Worm (Caenorhabditis elegans): ENCODE results near the gene nmr-1.

Gene nmr-1

DNA sequence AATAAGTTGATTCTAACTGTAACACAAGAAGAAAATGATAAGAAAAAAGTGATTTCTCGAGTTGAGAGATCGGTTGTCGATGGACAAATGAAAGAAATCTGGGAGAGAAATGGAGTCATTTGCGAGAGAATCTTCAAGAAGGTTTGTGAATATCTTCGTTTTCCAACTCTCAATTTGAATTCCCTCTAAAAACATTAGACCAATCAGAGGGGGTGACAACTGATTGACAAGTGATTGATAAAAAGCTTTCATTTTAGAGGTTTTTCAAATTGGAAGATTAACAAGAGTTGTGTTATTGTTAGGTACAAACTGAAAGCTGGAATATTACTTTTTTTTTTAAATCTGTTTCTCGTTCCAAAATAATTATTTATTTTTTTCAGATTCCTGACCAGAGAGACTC lies 28.5 kb downstream of the nmr-1 start:
- TF ChIP-seq ama-1 (optimal IDR thresholded peaks at IDR 0.05) (no peak), che-1 (tag; optimal IDR thresholded peaks at IDR 0.05) (no peak), unc-55 (GFP tag; optimal IDR thresholded peaks at IDR 0.05) (peak; percentile 90)

ce11 chrII:5416204-5416764 lies 30.1 kb downstream of the nmr-1 start, which contains the start of gene EEED8.2:
EEED8.2 (plus strand) TSS chrII:5416714.
- no peak for TF ChIP-seq elt-2 (tag; optimal IDR thresholded peaks at IDR 0.05)
- peak; percentile 39 for TF ChIP-seq unc-55 (GFP tag; optimal IDR thresholded peaks at IDR 0.05)
- no peak for TF ChIP-seq hlh-6 (tag; optimal IDR thresholded peaks at IDR 0.05)
- TF ChIP-seq hlh-30 (tag; optimal IDR thresholded peaks at IDR 0.05; ENCODE audit: insufficient read depth), result peak; percentile 24
- TF ChIP-seq mec-3 (tag; optimal IDR thresholded peaks at IDR 0.05; ENCODE audit: borderline replicate concordance), result no peak
- TF ChIP-seq tbx-2 (tag; optimal IDR thresholded peaks at IDR 0.05), result peak; percentile 3
- TF ChIP-seq sox-4 (tag; optimal IDR thresholded peaks at IDR 0.05), result no peak

DNA sequence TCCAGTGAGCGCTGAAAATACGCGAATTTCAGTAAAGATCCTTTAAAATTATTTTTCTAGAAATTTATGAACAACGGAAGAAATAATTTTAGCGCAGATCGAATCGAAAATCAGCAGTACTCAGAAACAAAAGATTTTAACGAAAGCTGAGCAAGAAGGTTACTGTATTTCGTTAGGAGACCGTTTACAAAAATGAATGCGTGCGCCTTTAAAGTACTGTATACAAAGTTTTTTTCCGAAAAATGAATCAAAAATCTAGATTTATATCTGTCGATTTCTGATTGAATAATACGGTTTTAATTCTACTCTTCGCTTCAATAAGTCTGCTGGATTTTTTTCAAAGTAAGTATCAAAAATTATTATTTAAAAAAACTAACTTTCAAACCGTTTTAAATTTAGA lies 32.4 kb downstream of the nmr-1 start, which contains the start of the genes EEED8.14 and EEED8.3:
TSS of gene EEED8.14 (minus strand) at position 13 of the 400 bp plus-strand sequence.
TSS of gene EEED8.3 (plus strand) at position 237 of the 400 bp plus-strand sequence.
- no peak for TF ChIP-seq nhr-11 (tag; optimal IDR thresholded peaks at IDR 0.05)
- no peak for TF ChIP-seq K09A11.1 (tag; optimal IDR thresholded peaks at IDR 0.05; ENCODE audit: insufficient read depth)
- no peak for TF ChIP-seq pros-1 (tag; optimal IDR thresholded peaks at IDR 0.05)
- no peak for TF ChIP-seq hlh-15 (tag; optimal IDR thresholded peaks at IDR 0.05)
- no peak for TF ChIP-seq C38D4.7 (GFP tag; optimal IDR thresholded peaks at IDR 0.05)
- TF ChIP-seq pat-9 (tag; optimal IDR thresholded peaks at IDR 0.05), result no peak
- no peak for TF ChIP-seq ceh-22 (tag; optimal IDR thresholded peaks at IDR 0.05)
- TF ChIP-seq pqm-1 (tag; optimal IDR thresholded peaks at IDR 0.05), result no peak
- no peak for TF ChIP-seq pha-2 (tag; optimal IDR thresholded peaks at IDR 0.05)
- TF ChIP-seq ceh-45 (GFP tag; IDR thresholded peaks at IDR 0.05), result no peak
- TF ChIP-seq ceh-34 (tag; optimal IDR thresholded peaks at IDR 0.05), result no peak
- no peak for TF ChIP-seq hlh-6 (tag; optimal IDR thresholded peaks at IDR 0.05)
- TF ChIP-seq gmeb-2 (tag; optimal IDR thresholded peaks at IDR 0.05), result no peak
- TF ChIP-seq F13H6.1 (tag; optimal IDR thresholded peaks at IDR 0.05), result no peak
- no peak for TF ChIP-seq syd-9 (tag; optimal IDR thresholded peaks at IDR 0.05)

DNA sequence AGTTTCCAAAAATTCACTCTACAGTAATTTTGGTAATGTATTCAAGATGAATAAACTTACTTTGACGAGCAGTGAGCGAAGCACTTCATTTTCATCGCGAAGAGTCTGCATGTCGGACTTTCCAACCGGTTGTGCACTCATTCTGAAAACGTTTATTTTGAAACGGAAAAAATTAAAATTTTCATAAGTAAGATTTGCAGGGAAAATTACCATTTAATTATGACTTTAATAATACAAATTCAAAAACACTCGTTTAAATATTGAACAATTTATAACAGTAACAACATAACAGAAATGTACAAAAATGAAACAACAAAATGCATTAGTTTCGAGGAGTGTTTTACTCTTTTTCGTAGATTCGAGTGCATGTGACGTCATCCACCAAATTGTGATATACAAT lies 33.9 kb downstream of the nmr-1 start, which contains the start of the genes EEED8.13 and EEED8.18:
TSS of gene EEED8.13 (minus strand) at position 101 of the 400 bp plus-strand sequence.
TSS of gene EEED8.18 (minus strand) at position 144 of the 400 bp plus-strand sequence.
- TF ChIP-seq ceh-9 (tag; optimal IDR thresholded peaks at IDR 0.05), result no peak
- no peak for TF ChIP-seq eyg-1 (tag; optimal IDR thresholded peaks at IDR 0.05)
- TF ChIP-seq ceh-24 (tag; optimal IDR thresholded peaks at IDR 0.05), result no peak
- TF ChIP-seq fax-1 (tag; optimal IDR thresholded peaks at IDR 0.05), result no peak
- TF ChIP-seq K09A11.1 (tag; optimal IDR thresholded peaks at IDR 0.05; ENCODE audit: insufficient read depth), result no peak
- TF ChIP-seq hlh-8 (tag; optimal IDR thresholded peaks at IDR 0.05), result no peak
- TF ChIP-seq pax-1 (tag; optimal IDR thresholded peaks at IDR 0.05), result no peak
- no peak for TF ChIP-seq ceh-34 (tag; optimal IDR thresholded peaks at IDR 0.05)
- TF ChIP-seq hlh-30 (tag; optimal IDR thresholded peaks at IDR 0.05; ENCODE audit: insufficient read depth), result no peak
- TF ChIP-seq ttx-3 (tag; optimal IDR thresholded peaks at IDR 0.05), result no peak
- no peak for TF ChIP-seq zip-5 (tag; optimal IDR thresholded peaks at IDR 0.05)
- TF ChIP-seq mec-3 (tag; optimal IDR thresholded peaks at IDR 0.05; ENCODE audit: borderline replicate concordance), result no peak
- no peak for TF ChIP-seq tbx-7 (tag; optimal IDR thresholded peaks at IDR 0.05)

DNA sequence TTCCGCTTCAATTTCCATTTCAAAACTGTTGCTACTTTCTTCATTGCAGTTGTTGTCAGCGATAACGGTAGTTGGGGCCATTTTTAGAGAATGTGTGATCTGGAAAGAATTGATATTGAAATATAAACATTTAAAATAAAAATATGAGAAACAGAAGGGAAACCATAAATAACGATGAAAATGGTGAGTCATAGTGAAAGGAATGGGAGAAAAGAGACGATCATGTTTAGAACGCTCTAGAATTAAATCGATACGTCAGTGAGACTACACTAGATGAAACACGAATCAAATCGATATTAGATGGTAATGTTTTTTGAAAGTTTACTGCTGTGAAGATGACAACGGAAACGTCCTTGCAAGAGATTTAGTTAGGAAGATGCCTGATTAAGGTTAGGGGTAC lies 37.5 kb downstream of the nmr-1 start, which contains the start of the genes EEED8.12 and EEED8.4:
TSS of gene EEED8.12 (minus strand) at position 101 of the 400 bp plus-strand sequence.
TSS of gene EEED8.4 (plus strand) at position 396 of the 400 bp plus-strand sequence.
- TF ChIP-seq unc-42 (tag; optimal IDR thresholded peaks at IDR 0.05), result no peak
- no peak for TF ChIP-seq ceh-34 (tag; optimal IDR thresholded peaks at IDR 0.05)
- TF ChIP-seq ceh-14 (tag; optimal IDR thresholded peaks at IDR 0.05), result no peak
- no peak for TF ChIP-seq pros-1 (tag; optimal IDR thresholded peaks at IDR 0.05)
- TF ChIP-seq zip-5 (tag; optimal IDR thresholded peaks at IDR 0.05), result no peak
- TF ChIP-seq tbx-2 (tag; optimal IDR thresholded peaks at IDR 0.05), result no peak
- no peak for TF ChIP-seq C38D4.7 (GFP tag; optimal IDR thresholded peaks at IDR 0.05)
- no peak for TF ChIP-seq ceh-18 (tag; optimal IDR thresholded peaks at IDR 0.05)
- TF ChIP-seq elt-2 (tag; optimal IDR thresholded peaks at IDR 0.05), result no peak
- no peak for TF ChIP-seq mec-3 (tag; optimal IDR thresholded peaks at IDR 0.05; ENCODE audit: borderline replicate concordance)
- TF ChIP-seq sox-2 (GFP tag; IDR thresholded peaks at IDR 0.05), result no peak
- no peak for TF ChIP-seq nfya-1 (tag; optimal IDR thresholded peaks at IDR 0.05)
- no peak for TF ChIP-seq F13H6.1 (tag; optimal IDR thresholded peaks at IDR 0.05)
- no peak for TF ChIP-seq fax-1 (tag; optimal IDR thresholded peaks at IDR 0.05)
- TF ChIP-seq T23F11.4 (GFP tag; optimal IDR thresholded peaks at IDR 0.05), result no peak
- no peak for TF ChIP-seq sox-4 (tag; optimal IDR thresholded peaks at IDR 0.05)
- no peak for TF ChIP-seq ets-4 (tag; optimal IDR thresholded peaks at IDR 0.05)
- TF ChIP-seq pqm-1 (tag; optimal IDR thresholded peaks at IDR 0.05), result no peak
- TF ChIP-seq Y22D7AL.16 (tag; optimal IDR thresholded peaks at IDR 0.05), result no peak
- no peak for TF ChIP-seq eyg-1 (tag; optimal IDR thresholded peaks at IDR 0.05)
